Fruit fly (Drosophila melanogaster): ENCODE results near the gene dos.

DNA sequence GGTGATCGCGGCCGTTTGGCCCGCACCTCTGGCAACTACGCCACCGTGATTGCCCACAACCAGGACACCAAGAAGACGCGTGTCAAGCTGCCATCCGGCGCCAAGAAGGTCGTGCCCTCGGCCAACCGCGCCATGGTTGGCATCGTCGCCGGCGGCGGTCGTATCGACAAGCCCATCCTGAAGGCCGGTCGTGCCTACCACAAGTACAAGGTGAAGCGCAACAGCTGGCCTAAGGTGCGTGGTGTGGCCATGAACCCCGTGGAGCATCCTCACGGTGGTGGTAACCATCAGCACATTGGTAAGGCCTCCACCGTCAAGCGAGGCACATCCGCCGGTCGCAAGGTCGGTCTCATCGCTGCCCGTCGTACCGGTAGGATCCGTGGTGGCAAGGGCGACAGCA lies 908 bp upstream of the dos start:
- no peak for TF ChIP-seq CG8478 (optimal IDR thresholded peaks at IDR 0.05)
- TF ChIP-seq CTCF (optimal IDR thresholded peaks at IDR 0.05) = no peak

Data from S2 (cell line).